Worm (Caenorhabditis elegans) whole organism, L1 larva: ENCODE data around the gene pqn-35.

ENCODE experiments used
- C04F5.9 ChIP-seq: sonication (generic microtip); optimal IDR thresholded peaks from 2 replicates; lab custom pipeline; 2016; ENCODE audit warnings: missing genetic modification characterization, missing compliant biosample characterization
- aly-2 ChIP-seq: fragments of 150-350 bp; optimal IDR thresholded peaks from 2 replicates; lab custom pipeline; 2014; ENCODE audit warnings: missing biosample characterization, missing genetic modification characterization
- blmp-1 ChIP-seq: fragments of 150-350 bp; optimal IDR thresholded peaks from 2 replicates; lab custom pipeline; 2014; ENCODE audit warnings: missing biosample characterization, missing genetic modification characterization
- ceh-63 ChIP-seq: fragments of 200-800 bp; sonication (Bioruptor generic); optimal IDR thresholded peaks from 2 replicates; lab custom pipeline; 2018; ENCODE audit warnings: mild to moderate bottlenecking, missing genetic modification characterization, missing compliant biosample characterization
- ceh-8 ChIP-seq: fragments of 200-800 bp; sonication (Bioruptor generic); optimal IDR thresholded peaks from 2 replicates; lab custom pipeline; 2018; ENCODE audit warnings: mild to moderate bottlenecking, missing genetic modification characterization, moderate library complexity, missing compliant biosample characterization
- ceh-82 ChIP-seq, 3 experiments: fragments of 150-350 bp in 1 of 3; sonication (generic microtip) in 2 of 3; optimal IDR thresholded peaks; 2 replicates each; lab custom pipeline; 2014 to 2017; ENCODE audit warnings: missing biosample characterization in 3 of 3, missing genetic modification characterization in 3 of 3
- ceh-90 ChIP-seq: sonication (generic microtip); optimal IDR thresholded peaks from 2 replicates; lab custom pipeline; 2016; ENCODE audit warnings: missing genetic modification characterization, missing compliant biosample characterization
- ces-1 ChIP-seq: fragments of 150-350 bp; optimal IDR thresholded peaks from 2 replicates; lab custom pipeline; 2014; ENCODE audit warnings: missing biosample characterization, missing genetic modification reagents, missing genetic modification characterization
- dpl-1 ChIP-seq, 3 experiments: fragments of 150-350 bp in 2 of 3; sonication (generic microtip) in 1 of 3; optimal IDR thresholded peaks; 2 replicates each; lab custom pipeline; 2014 to 2017; ENCODE audit warnings: missing biosample characterization in 3 of 3, missing genetic modification characterization in 3 of 3, missing genetic modification reagents in 3 of 3
- efl-1 ChIP-seq, 4 experiments: fragments of 150-350 bp; optimal IDR thresholded peaks in 3 of 4; peaks in 1 of 4; 1 replicate in 1 of 4; 2 replicates in 3 of 4; lab custom pipeline; 2014; ENCODE audit warnings: missing biosample characterization in 2 of 4, missing genetic modification characterization in 2 of 4, missing genetic modification reagents in 2 of 4
- egl-13 ChIP-seq: sonication (generic microtip); optimal IDR thresholded peaks from 2 replicates; lab custom pipeline; 2016; ENCODE audit warnings: missing genotype, missing genetic modification reagents, missing genetic modification characterization, missing compliant biosample characterization
- egl-27 ChIP-seq, 2 experiments: fragments of 150-350 bp in 1 of 2; sonication (generic microtip); optimal IDR thresholded peaks; 3 replicates each; lab custom pipeline; 2017 to 2018; ENCODE audit warnings: missing biosample characterization in 2 of 2, missing genetic modification characterization in 2 of 2, missing genetic modification reagents in 2 of 2
- ets-5 ChIP-seq: fragments of 200-800 bp; sonication (Bioruptor generic); IDR thresholded peaks from 2 replicates; pipeline ENCODE4 v1.3.6; 2022; ENCODE audit warnings: missing genetic modification characterization, missing compliant biosample characterization
- fkh-10 ChIP-seq: sonication (generic microtip); optimal IDR thresholded peaks from 2 replicates; lab custom pipeline; 2017; ENCODE audit warnings: missing biosample characterization, missing genetic modification reagents, missing genetic modification characterization
- fkh-8 ChIP-seq: sonication (generic microtip); optimal IDR thresholded peaks from 2 replicates; lab custom pipeline; 2016; ENCODE audit warnings: mild to moderate bottlenecking, missing genetic modification characterization, missing compliant biosample characterization
- fos-1 ChIP-seq: fragments of 150-350 bp; optimal IDR thresholded peaks from 2 replicates; lab custom pipeline; 2014; ENCODE audit warnings: missing biosample characterization, missing genetic modification characterization
- grh-1 ChIP-seq: fragments of 200-800 bp; sonication (Bioruptor generic); IDR thresholded peaks from 2 replicates; pipeline ENCODE4 v1.3.6; 2022; ENCODE audit warnings: missing genetic modification reagents, missing genetic modification characterization, missing compliant biosample characterization
- hlh-17 ChIP-seq: fragments of 200-800 bp; sonication (Bioruptor generic); optimal IDR thresholded peaks from 2 replicates; lab custom pipeline; 2018; ENCODE audit warnings: missing genetic modification characterization, mild to moderate bottlenecking, missing compliant biosample characterization, moderate library complexity, borderline replicate concordance
- hlh-4 ChIP-seq: sonication (generic microtip); optimal IDR thresholded peaks from 2 replicates; lab custom pipeline; 2016; ENCODE audit warnings: mild to moderate bottlenecking, missing genetic modification characterization, missing compliant biosample characterization
- isw-1 ChIP-seq: fragments of 200-800 bp; sonication (Bioruptor generic); IDR thresholded peaks from 2 replicates; pipeline ENCODE4 v1.3.6; 2022; ENCODE audit warnings: missing genetic modification characterization, missing compliant biosample characterization
- lin-13 ChIP-seq: fragments of 150-350 bp; optimal IDR thresholded peaks from 2 replicates; lab custom pipeline; 2014; ENCODE audit warnings: missing biosample characterization, missing genetic modification reagents, missing genetic modification characterization
- lin-14 ChIP-seq: fragments of 200-800 bp; sonication (Bioruptor generic); optimal IDR thresholded peaks from 2 replicates; lab custom pipeline; 2018; ENCODE audit warnings: mild to moderate bottlenecking, missing genetic modification characterization, moderate library complexity, missing compliant biosample characterization
- lin-15B ChIP-seq: fragments of 150-350 bp; sonication (generic microtip); optimal IDR thresholded peaks from 3 replicates; lab custom pipeline; 2014; ENCODE audit warnings: missing biosample characterization, missing genetic modification characterization
- lin-35 ChIP-seq, 2 experiments: fragments of 150-350 bp; optimal IDR thresholded peaks; 2 replicates each; lab custom pipeline; 2014; ENCODE audit warnings: missing biosample characterization in 2 of 2, missing genetic modification characterization in 2 of 2, missing genetic modification reagents in 2 of 2
- lsy-2 ChIP-seq, 2 experiments: fragments of 150-350 bp; optimal IDR thresholded peaks; 2 replicates each; lab custom pipeline; 2014; ENCODE audit warnings: missing biosample characterization in 2 of 2, missing genetic modification characterization in 2 of 2
- mdl-1 ChIP-seq, 2 experiments: fragments of 150-350 bp; optimal IDR thresholded peaks; 2 replicates each; lab custom pipeline; 2014 to 2017; ENCODE audit warnings: missing biosample characterization in 2 of 2, missing genetic modification characterization in 2 of 2, inconsistent platforms in 1 of 2
- mef-2 ChIP-seq: fragments of 150-350 bp; optimal IDR thresholded peaks from 2 replicates; lab custom pipeline; 2014; ENCODE audit warnings: missing biosample characterization, missing genetic modification characterization
- nhr-12 ChIP-seq: sonication (generic microtip); optimal IDR thresholded peaks from 2 replicates; lab custom pipeline; 2017; ENCODE audit warnings: missing biosample characterization, missing genetic modification characterization
- nhr-20 ChIP-seq: sonication (generic microtip); optimal IDR thresholded peaks from 2 replicates; lab custom pipeline; 2016; ENCODE audit warnings: mild to moderate bottlenecking, missing genetic modification characterization, missing compliant biosample characterization
- nhr-237 ChIP-seq: fragments of 150-350 bp; optimal IDR thresholded peaks from 2 replicates; lab custom pipeline; 2014; ENCODE audit warnings: missing biosample characterization, missing genetic modification characterization
- nhr-28 ChIP-seq: fragments of 150-350 bp; optimal IDR thresholded peaks from 2 replicates; lab custom pipeline; 2014; ENCODE audit warnings: missing biosample characterization, missing genetic modification characterization
- nhr-47 ChIP-seq: sonication (generic microtip); optimal IDR thresholded peaks from 2 replicates; lab custom pipeline; 2016; ENCODE audit warnings: mild to moderate bottlenecking, missing genetic modification characterization, moderate library complexity, missing compliant biosample characterization
- nhr-76 ChIP-seq: sonication (generic microtip); optimal IDR thresholded peaks from 2 replicates; lab custom pipeline; 2017; ENCODE audit warnings: missing biosample characterization, missing genetic modification characterization
- nhr-84 ChIP-seq: sonication (generic microtip); optimal IDR thresholded peaks from 2 replicates; lab custom pipeline; 2017; ENCODE audit warnings: missing biosample characterization, missing genetic modification characterization
- nhr-85 ChIP-seq: sonication (generic microtip); peaks from one replicate; lab custom pipeline; 2016; ENCODE audit warnings: missing genetic modification characterization, inconsistent platforms, missing compliant biosample characterization
- nhr-90 ChIP-seq: sonication (generic microtip); optimal IDR thresholded peaks from 2 replicates; lab custom pipeline; 2016; ENCODE audit warnings: mild to moderate bottlenecking, missing genetic modification characterization, missing compliant biosample characterization; ENCODE audit not compliant: poor library complexity
- pag-3 ChIP-seq: sonication (generic microtip); optimal IDR thresholded peaks from 2 replicates; lab custom pipeline; 2017; ENCODE audit warnings: missing genetic modification characterization, mild to moderate bottlenecking, missing compliant biosample characterization, antibody characterized with exemption, borderline replicate concordance; ENCODE audit not compliant: insufficient read depth
- pax-3 ChIP-seq: fragments of 200-800 bp; sonication (Bioruptor generic); optimal IDR thresholded peaks from 2 replicates; lab custom pipeline; 2018; ENCODE audit warnings: mild to moderate bottlenecking, missing genetic modification characterization, moderate library complexity, missing compliant biosample characterization
- rnt-1 ChIP-seq: sonication (generic microtip); optimal IDR thresholded peaks from 2 replicates; lab custom pipeline; 2016; ENCODE audit warnings: mild to moderate bottlenecking, missing genetic modification characterization, moderate library complexity, missing compliant biosample characterization
- skn-1 ChIP-seq: fragments of 150-350 bp; optimal IDR thresholded peaks from 2 replicates; lab custom pipeline; 2014; ENCODE audit warnings: missing biosample characterization, missing genetic modification characterization
- snpc-4 ChIP-seq: fragments of 150-350 bp; optimal IDR thresholded peaks from 2 replicates; lab custom pipeline; 2014; ENCODE audit warnings: missing biosample characterization, missing genetic modification characterization
- snu-23 ChIP-seq: sonication (generic microtip); optimal IDR thresholded peaks from 2 replicates; lab custom pipeline; 2016; ENCODE audit warnings: missing genetic modification characterization, missing compliant biosample characterization
- sox-4 ChIP-seq: sonication (generic microtip); optimal IDR thresholded peaks from 2 replicates; lab custom pipeline; 2016; ENCODE audit warnings: missing genetic modification characterization, missing compliant biosample characterization
- sptf-1 ChIP-seq: fragments of 150-350 bp; optimal IDR thresholded peaks from 2 replicates; lab custom pipeline; 2014; ENCODE audit warnings: missing biosample characterization, missing genetic modification characterization
- swsn-7 ChIP-seq: sonication (generic microtip); optimal IDR thresholded peaks from 2 replicates; lab custom pipeline; 2016; ENCODE audit warnings: missing genetic modification characterization, missing compliant biosample characterization
- tbx-2 ChIP-seq: sonication (generic microtip); optimal IDR thresholded peaks from 2 replicates; lab custom pipeline; 2016; ENCODE audit warnings: missing genetic modification characterization, missing compliant biosample characterization
- tlp-1 ChIP-seq: fragments of 150-350 bp; optimal IDR thresholded peaks from 2 replicates; lab custom pipeline; 2014; ENCODE audit warnings: missing biosample characterization, missing genetic modification characterization
- unc-86 ChIP-seq: sonication (generic microtip); optimal IDR thresholded peaks from 2 replicates; lab custom pipeline; 2016; ENCODE audit warnings: missing genetic modification characterization, missing compliant biosample characterization
- unc-98 ChIP-seq: fragments of 200-800 bp; sonication (Bioruptor generic); IDR thresholded peaks from 2 replicates; pipeline ENCODE4 v1.3.6; 2022; ENCODE audit warnings: missing genetic modification characterization, missing compliant biosample characterization
- xbp-1 ChIP-seq: sonication (generic microtip); optimal IDR thresholded peaks from 2 replicates; lab custom pipeline; 2016; ENCODE audit warnings: missing genetic modification characterization, missing compliant biosample characterization
- zag-1 ChIP-seq: fragments of 150-350 bp; optimal IDR thresholded peaks from 2 replicates; lab custom pipeline; 2014; ENCODE audit warnings: missing biosample characterization, missing genetic modification characterization
- zip-4 ChIP-seq: fragments of 200-800 bp; sonication (Bioruptor generic); optimal IDR thresholded peaks from 2 replicates; lab custom pipeline; 2018; ENCODE audit warnings: mild to moderate bottlenecking, missing genetic modification characterization, moderate library complexity, missing compliant biosample characterization

pqn-35 gene

ce11 chrII:4672584-4673110, 59.9 kb downstream of the pqn-35 start, which contains the start of the genes clec-140 and hmg-11:
Gene clec-140 (plus strand): TSS chrII:4673060.
Gene hmg-11 (plus strand): TSS chrII:4673085.
- TF ChIP-seq skn-1 (tag; lab: Kevin White, UChicago) (peak; percentile 19), sox-4 (tag; lab: Kevin White, UChicago) (no peak), snpc-4 (tag; lab: Kevin White, UChicago) (peak; percentile 12), nhr-12 (tag; lab: Kevin White, UChicago) (no peak), ceh-63 (GFP tag; lab: Kevin White, UChicago) (no peak), lin-15B (tag; lab: Kevin White, UChicago) (peak; percentile 28), fkh-8 (tag; lab: Kevin White, UChicago) (peak; percentile 42), sptf-1 (tag; lab: Kevin White, UChicago) (no peak), xbp-1 (tag; lab: Kevin White, UChicago) (peak; percentile 8), lin-13 (GFP tag; lab: Kevin White, UChicago) (peak; percentile 37), pag-3 (tag; lab: Kevin White, UChicago) (no peak), lin-35 (GFP tag; optimal IDR thresholded peaks at IDR 0.05; lab: Kevin White, UChicago) (peak; percentile 49 to 70), ceh-82 (tag; optimal IDR thresholded peaks at IDR 0.05; lab: Kevin White, UChicago) (peak in 2 of 3 experiments; percentile 9 to 79), fos-1 (tag; lab: Kevin White, UChicago) (no peak), aly-2 (tag; lab: Kevin White, UChicago) (no peak), isw-1 (GFP tag; lab: Robert Waterston, UW) (no peak), ets-5 (GFP tag; lab: Robert Waterston, UW) (no peak), nhr-84 (tag; lab: Kevin White, UChicago) (no peak), hlh-17 (GFP tag; lab: Kevin White, UChicago) (no peak), nhr-237 (tag; lab: Kevin White, UChicago) (no peak), snu-23 (GFP tag; lab: Kevin White, UChicago) (no peak), ceh-90 (tag; lab: Kevin White, UChicago) (no peak), dpl-1 (GFP tag; optimal IDR thresholded peaks at IDR 0.05; lab: Kevin White, UChicago) (peak; percentile 17 to 60 (median 17)), zag-1 (tag; lab: Kevin White, UChicago) (no peak), tbx-2 (tag; lab: Kevin White, UChicago) (no peak), unc-98 (GFP tag; lab: Robert Waterston, UW) (no peak), fkh-10 (GFP tag; lab: Kevin White, UChicago) (no peak), mef-2 (tag; lab: Kevin White, UChicago) (no peak), swsn-7 (tag; lab: Kevin White, UChicago) (no peak), pax-3 (tag; lab: Kevin White, UChicago) (no peak), egl-27 (tag; optimal IDR thresholded peaks at IDR 0.05; lab: Kevin White, UChicago) (no peak), C04F5.9 (tag; lab: Kevin White, UChicago) (no peak), nhr-47 (tag; lab: Kevin White, UChicago) (no peak), rnt-1 (tag; lab: Kevin White, UChicago) (peak; percentile 46), lsy-2 (tag; optimal IDR thresholded peaks at IDR 0.05; lab: Kevin White, UChicago) (peak; percentile 48 to 76), efl-1 (optimal IDR thresholded peaks at IDR 0.05; lab: Kevin White, UChicago) (peak; percentile 50 to 67), efl-1 (GFP tag; optimal IDR thresholded peaks at IDR 0.05 in 1 of 2; lab: Kevin White, UChicago) (peak; percentile 51 to 92), grh-1 (GFP tag; lab: Robert Waterston, UW) (no peak), nhr-85 (tag; lab: Kevin White, UChicago) (peak; percentile 66), nhr-90 (tag; lab: Kevin White, UChicago) (no peak), nhr-28 (tag; lab: Kevin White, UChicago) (no peak), lin-14 (GFP tag; lab: Kevin White, UChicago) (peak; percentile 96), ceh-8 (GFP tag; lab: Kevin White, UChicago) (no peak), zip-4 (GFP tag; lab: Kevin White, UChicago) (no peak), mdl-1 (tag; optimal IDR thresholded peaks at IDR 0.05; lab: Kevin White, UChicago) (peak in 1 of 2 experiments; percentile 79), ces-1 (no peak), nhr-20 (tag; lab: Kevin White, UChicago) (peak; percentile 19), tlp-1 (tag; lab: Kevin White, UChicago) (no peak), hlh-4 (no peak), nhr-76 (no peak), blmp-1 (tag; lab: Kevin White, UChicago) (no peak), egl-13 (no peak), unc-86 (tag; lab: Kevin White, UChicago) (no peak)
